Worm (Caenorhabditis elegans) whole organism, late embryonic: ENCODE results near the gene C15F1.8.

Source experiments
- C38D4.7 ChIP-seq: fragments of 200-800 bp; sonication (Bioruptor generic); optimal IDR thresholded peaks from 2 replicates; lab custom pipeline; 2018; ENCODE audit warnings: mild to moderate bottlenecking, missing genetic modification characterization, moderate library complexity, missing compliant biosample characterization
- ahr-1 ChIP-seq: sonication (generic microtip); optimal IDR thresholded peaks from 2 replicates; lab custom pipeline; 2016; ENCODE audit warnings: missing genetic modification characterization, missing compliant biosample characterization
- ceh-14 ChIP-seq: sonication (generic microtip); optimal IDR thresholded peaks from 2 replicates; lab custom pipeline; 2016; ENCODE audit warnings: missing genotype, missing genetic modification characterization, missing compliant biosample characterization
- elt-2 ChIP-seq: sonication (generic microtip); optimal IDR thresholded peaks from 2 replicates; lab custom pipeline; 2016; ENCODE audit warnings: missing genetic modification reagents, missing genetic modification characterization, missing compliant biosample characterization
- nfya-1 ChIP-seq: sonication (generic microtip); optimal IDR thresholded peaks from 2 replicates; lab custom pipeline; 2017; ENCODE audit warnings: missing genetic modification characterization, mild to moderate bottlenecking, missing compliant biosample characterization, antibody characterized with exemption, moderate library complexity
- odd-2 ChIP-seq: sonication (generic microtip); optimal IDR thresholded peaks from 2 replicates; lab custom pipeline; 2017; ENCODE audit warnings: antibody characterized with exemption, mild to moderate bottlenecking, missing genetic modification characterization, missing compliant biosample characterization
- pax-1 ChIP-seq: fragments of 150-350 bp; optimal IDR thresholded peaks from 2 replicates; lab custom pipeline; 2014; ENCODE audit warnings: missing biosample characterization, missing genetic modification characterization
- pha-4 ChIP-seq: fragments of 150-350 bp; optimal IDR thresholded peaks from 2 replicates; lab custom pipeline; 2018; ENCODE audit warnings: missing biosample characterization, missing genetic modification reagents, missing genetic modification characterization
- syd-9 ChIP-seq: sonication (generic microtip); optimal IDR thresholded peaks from 2 replicates; lab custom pipeline; 2016; ENCODE audit warnings: mild to moderate bottlenecking, missing genetic modification characterization, moderate library complexity, missing compliant biosample characterization
- unc-55 ChIP-seq: sonication (generic microtip); optimal IDR thresholded peaks from 2 replicates; lab custom pipeline; 2017; ENCODE audit warnings: missing biosample characterization, missing genetic modification reagents, missing genetic modification characterization
- unc-86 ChIP-seq: sonication (generic microtip); optimal IDR thresholded peaks from 2 replicates; lab custom pipeline; 2016; ENCODE audit warnings: missing genetic modification characterization, missing compliant biosample characterization
- ztf-16 ChIP-seq: sonication (generic microtip); optimal IDR thresholded peaks from 2 replicates; lab custom pipeline; 2017; ENCODE audit warnings: missing genetic modification characterization, missing compliant biosample characterization

- TF ChIP-seq C38D4.7 = no peak
- no peak for TF ChIP-seq nfya-1 (tag; lab: Kevin White, UChicago)
- TF ChIP-seq ceh-14 (tag; lab: Kevin White, UChicago) = no peak
- no peak for TF ChIP-seq syd-9 (tag; lab: Kevin White, UChicago)
- TF ChIP-seq elt-2 (tag; lab: Kevin White, UChicago) = no peak
- TF ChIP-seq pha-4 (tag; lab: Kevin White, UChicago) = no peak
- TF ChIP-seq ahr-1 (tag; lab: Kevin White, UChicago) = no peak
- no peak for TF ChIP-seq ztf-16 (tag; lab: Kevin White, UChicago)
- TF ChIP-seq pax-1 (tag; lab: Kevin White, UChicago) = no peak
- TF ChIP-seq unc-86 = no peak
- no peak for TF ChIP-seq odd-2 (tag; lab: Kevin White, UChicago)
- TF ChIP-seq unc-55 (GFP tag; lab: Kevin White, UChicago) = no peak
Observed at ce11 chrII:6989830-6990287, 12.2 kb upstream of the C15F1.8 start, which contains the start of gene C15F1.1.
